Worm (Caenorhabditis elegans): ENCODE results near the gene K09C4.10.

ce11 chrX:3315891-3316657, 36.0 kb upstream of the K09C4.10 start:
- TF ChIP-seq tbx-37 (GFP tag; conservative IDR thresholded peaks at IDR 0.05) (no peak), ama-1 (optimal IDR thresholded peaks at IDR 0.05) (no peak), pes-1 (GFP tag; IDR thresholded peaks at IDR 0.05) (no peak), ceh-36 (tag; optimal IDR thresholded peaks at IDR 0.05) (no peak), hmbx-1 (tag; optimal IDR thresholded peaks at IDR 0.05) (no peak), flt-1 (GFP tag; IDR thresholded peaks at IDR 0.05) (no peak), scrt-1 (GFP tag; IDR thresholded peaks at IDR 0.05) (no peak), hmg-4 (GFP tag; optimal IDR thresholded peaks at IDR 0.05) (no peak), aly-1 (tag; optimal IDR thresholded peaks at IDR 0.05) (no peak), sea-1 (GFP tag; conservative IDR thresholded peaks at IDR 0.05) (no peak), tra-4 (tag; optimal IDR thresholded peaks at IDR 0.05) (no peak)

Data from whole organism, early embryonic.